Worm (Caenorhabditis elegans) whole organism, young adult: ENCODE measurements around the gene T10H9.1.

Experiments
- Y53F4B.3 ChIP-seq: fragments of 200-800 bp; sonication (Bioruptor generic); IDR thresholded peaks from 2 replicates; pipeline ENCODE4 v1.3.6; 2022; ENCODE audit warnings: missing genetic modification reagents, missing genetic modification characterization, missing compliant biosample characterization
- ZK185.1 ChIP-seq: sonication (generic microtip); optimal IDR thresholded peaks from 2 replicates; lab custom pipeline; 2016; ENCODE audit warnings: mild to moderate bottlenecking, missing genetic modification characterization, missing compliant biosample characterization; ENCODE audit not compliant: poor library complexity, severe bottlenecking
- nhr-27 ChIP-seq: fragments of 200-800 bp; sonication (Bioruptor generic); optimal IDR thresholded peaks from 2 replicates; lab custom pipeline; 2018; ENCODE audit warnings: mild to moderate bottlenecking, missing genetic modification characterization, moderate library complexity, missing compliant biosample characterization
- sptf-2 ChIP-seq: fragments of 200-800 bp; sonication (Bioruptor generic); optimal IDR thresholded peaks from 2 replicates; lab custom pipeline; 2018; ENCODE audit warnings: mild to moderate bottlenecking, missing genetic modification characterization, missing compliant biosample characterization
- tbx-9 ChIP-seq: sonication (generic microtip); optimal IDR thresholded peaks from 2 replicates; lab custom pipeline; 2016; ENCODE audit warnings: borderline replicate concordance, missing genetic modification characterization, inconsistent platforms, missing compliant biosample characterization

The T10H9.1 gene

DNA sequence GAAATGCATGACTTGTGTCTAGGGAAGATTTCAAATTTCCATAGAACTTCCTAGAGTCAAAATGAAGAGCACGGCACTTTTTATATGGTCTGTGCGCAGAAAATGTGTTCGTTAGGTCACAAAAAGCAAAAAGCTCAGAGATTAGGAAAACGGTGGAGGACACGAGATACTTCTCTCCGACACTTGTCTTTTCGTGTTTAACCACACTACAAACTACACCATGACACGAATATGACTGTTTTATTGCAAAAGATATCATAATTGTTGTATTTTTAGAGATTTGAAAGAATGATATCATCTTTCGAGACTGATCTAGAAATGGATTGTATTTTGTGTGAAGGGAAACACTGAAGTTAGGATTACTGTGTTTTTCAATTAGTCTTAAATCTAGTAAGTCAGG, 49.6 kb downstream of the T10H9.1 start:
- no peak for TF ChIP-seq ZK185.1

- TF ChIP-seq Y53F4B.3 (GFP tag; lab: Robert Waterston, UW) (no peak), tbx-9 (no peak), nhr-27 (tag; lab: Kevin White, UChicago) (no peak), sptf-2 (GFP tag; lab: Kevin White, UChicago) (no peak)
- TF ChIP-seq, all 124 proteins: peak for 0
Measured at ce11 chrV:6699833-6700232, 50.4 kb downstream of the T10H9.1 start.
